Fruit fly (Drosophila melanogaster) whole organism, embryonic: ENCODE data around the gene odd.

ENCODE experiments used
- Blimp-1 ChIP-seq: fragments of 200-800 bp; sonication (Bioruptor generic); optimal IDR thresholded peaks from 3 replicates; lab custom pipeline; 2018; ENCODE audit warnings: missing biosample characterization, missing genetic modification characterization, mild to moderate bottlenecking, moderate library complexity, missing genetic modification reagents
- CG10565 ChIP-seq: fragments of 200-800 bp; sonication (Bioruptor generic); optimal IDR thresholded peaks from 3 replicates; lab custom pipeline; 2016; ENCODE audit warnings: missing biosample characterization, mild to moderate bottlenecking, missing genetic modification characterization
- CG10654 ChIP-seq: fragments of 200-800 bp; sonication (Bioruptor generic); optimal IDR thresholded peaks from 2 replicates; lab custom pipeline; 2016; ENCODE audit warnings: missing biosample characterization, missing genetic modification characterization
- CG11247 ChIP-seq: fragments of 200-800 bp; sonication (Bioruptor generic); IDR thresholded peaks from 2 replicates; pipeline ENCODE4 v1.3.6; 2022; ENCODE audit warnings: missing biosample characterization, missing genetic modification characterization
- CG1233 ChIP-seq: fragments of 200-800 bp; sonication (Bioruptor generic); optimal IDR thresholded peaks from 4 replicates; lab custom pipeline; 2018; ENCODE audit warnings: missing biosample characterization, mild to moderate bottlenecking, missing genetic modification characterization
- CG12744 ChIP-seq: fragments of 200-800 bp; sonication (Bioruptor generic); optimal IDR thresholded peaks from 2 replicates; lab custom pipeline; 2016; ENCODE audit warnings: missing biosample characterization, missing genetic modification characterization
- CG13775 ChIP-seq: fragments of 200-800 bp; sonication (Bioruptor generic); optimal IDR thresholded peaks from 3 replicates; lab custom pipeline; 2017; ENCODE audit warnings: missing biosample characterization, mild to moderate bottlenecking, missing genetic modification characterization
- CG15601 ChIP-seq: fragments of 200-800 bp; sonication (Bioruptor generic); optimal IDR thresholded peaks from 3 replicates; lab custom pipeline; 2019; ENCODE audit warnings: missing biosample characterization, mild to moderate bottlenecking, missing genetic modification characterization, moderate library complexity
- CG1647 ChIP-seq: fragments of 200-800 bp; sonication (Bioruptor generic); optimal IDR thresholded peaks from 3 replicates; lab custom pipeline; 2016; ENCODE audit warnings: missing biosample characterization, missing genetic modification characterization
- CG17361 ChIP-seq: fragments of 200-800 bp; sonication (Bioruptor generic); IDR thresholded peaks from 3 replicates; pipeline ENCODE4 v1.3.6; 2022; ENCODE audit warnings: missing biosample characterization, missing genetic modification characterization
- CG17385 ChIP-seq: fragments of 200-800 bp; sonication (Bioruptor generic); optimal IDR thresholded peaks from 3 replicates; lab custom pipeline; 2018; ENCODE audit warnings: missing biosample characterization, mild to moderate bottlenecking, missing genetic modification characterization
- CG2202 ChIP-seq: fragments of 200-800 bp; sonication (Bioruptor generic); optimal IDR thresholded peaks from 2 replicates; lab custom pipeline; 2018; ENCODE audit warnings: missing biosample characterization, mild to moderate bottlenecking, missing genetic modification characterization
- CG2875 ChIP-seq: fragments of 200-800 bp; sonication (Bioruptor generic); optimal IDR thresholded peaks from 2 replicates; lab custom pipeline; 2017; ENCODE audit warnings: missing biosample characterization, mild to moderate bottlenecking, missing genetic modification characterization, missing genetic modification reagents
- CG31388 ChIP-seq: fragments of 200-800 bp; sonication (Bioruptor generic); optimal IDR thresholded peaks from 2 replicates; lab custom pipeline; 2016; ENCODE audit warnings: missing biosample characterization, missing genetic modification characterization
- CG3163 ChIP-seq: fragments of 200-800 bp; sonication (Bioruptor generic); optimal IDR thresholded peaks from 3 replicates; lab custom pipeline; 2016; ENCODE audit warnings: missing biosample characterization, missing genetic modification characterization
- CG4360 ChIP-seq: fragments of 200-800 bp; sonication (Bioruptor generic); IDR thresholded peaks from 2 replicates; pipeline ENCODE4 v1.3.6; 2022; ENCODE audit warnings: missing biosample characterization, missing genetic modification characterization
- CG6683 ChIP-seq: fragments of 200-800 bp; sonication (Bioruptor generic); optimal IDR thresholded peaks from 2 replicates; lab custom pipeline; 2017; ENCODE audit warnings: missing biosample characterization, mild to moderate bottlenecking, missing genetic modification characterization, missing genetic modification reagents
- CG7928 ChIP-seq: fragments of 200-800 bp; sonication (Bioruptor generic); optimal IDR thresholded peaks from 2 replicates; lab custom pipeline; 2017; ENCODE audit warnings: missing biosample characterization, mild to moderate bottlenecking, missing genetic modification characterization
- CG7963 ChIP-seq: fragments of 200-800 bp; sonication (Bioruptor generic); IDR thresholded peaks from 3 replicates; pipeline ENCODE4 v1.3.6; 2022; ENCODE audit warnings: missing biosample characterization, missing genetic modification characterization; ENCODE audit not compliant: partially characterized antibody
- CG8478 ChIP-seq: fragments of >200 bp; optimal IDR thresholded peaks from 2 replicates; lab custom pipeline; 2018
- D19A ChIP-seq: fragments of 200-800 bp; optimal IDR thresholded peaks from 3 replicates; lab custom pipeline; 2019; ENCODE audit warnings: missing biosample characterization, mild to moderate bottlenecking, missing genetic modification characterization, moderate library complexity
- Gug ChIP-seq: fragments of 200-800 bp; sonication (Bioruptor generic); IDR thresholded peaks from 4 replicates; pipeline ENCODE4 v1.3.6; 2022; ENCODE audit warnings: missing biosample characterization, missing genetic modification characterization
- HmgD ChIP-seq: fragments of 200-800 bp; sonication (Bioruptor generic); optimal IDR thresholded peaks from 3 replicates; lab custom pipeline; 2016; ENCODE audit warnings: missing biosample characterization, missing genetic modification characterization
- Hmx ChIP-seq: fragments of 200-800 bp; sonication (Bioruptor generic); optimal IDR thresholded peaks from 2 replicates; lab custom pipeline; 2016; ENCODE audit warnings: missing biosample characterization, missing genetic modification characterization
- Hr51 ChIP-seq, 2 experiments: fragments of 200-800 bp; sonication (Bioruptor generic); optimal IDR thresholded peaks; 2 replicates in 1 of 2; 3 replicates in 1 of 2; lab custom pipeline; 2016 to 2018; ENCODE audit warnings: missing biosample characterization in 2 of 2, missing genetic modification characterization in 2 of 2, mild to moderate bottlenecking in 1 of 2, moderate library complexity in 1 of 2
- Lpt ChIP-seq: fragments of >200 bp; optimal IDR thresholded peaks from 2 replicates; lab custom pipeline; 2018; ENCODE audit warnings: missing biosample characterization, missing genetic modification characterization
- Nf-YB ChIP-seq: fragments of 200-800 bp; sonication (Bioruptor generic); optimal IDR thresholded peaks from 3 replicates; lab custom pipeline; 2019; ENCODE audit warnings: missing biosample characterization, mild to moderate bottlenecking, missing genetic modification characterization, moderate library complexity
- NfI ChIP-seq: fragments of 200-800 bp; sonication (Bioruptor generic); optimal IDR thresholded peaks from 3 replicates; lab custom pipeline; 2018; ENCODE audit warnings: missing biosample characterization, mild to moderate bottlenecking, missing genetic modification characterization, moderate library complexity
- ab ChIP-seq: fragments of 200-800 bp; sonication (Bioruptor generic); optimal IDR thresholded peaks from 2 replicates; lab custom pipeline; 2016; ENCODE audit warnings: missing biosample characterization, missing genetic modification characterization
- bowl ChIP-seq: fragments of 200-800 bp; sonication (Bioruptor generic); IDR thresholded peaks from 2 replicates; pipeline ENCODE4 v1.3.6; 2022; ENCODE audit warnings: missing biosample characterization, missing genetic modification characterization
- cad ChIP-seq: fragments of >200 bp; optimal IDR thresholded peaks from 2 replicates; lab custom pipeline; 2017; ENCODE audit warnings: missing biosample characterization, missing genetic modification characterization
- da ChIP-seq: fragments of 200-800 bp; sonication (Bioruptor generic); optimal IDR thresholded peaks from 2 replicates; lab custom pipeline; 2016; ENCODE audit warnings: missing biosample characterization, missing genetic modification characterization
- dmrt11E ChIP-seq: fragments of 200-800 bp; sonication (Bioruptor generic); optimal IDR thresholded peaks from 3 replicates; lab custom pipeline; 2018; ENCODE audit warnings: missing biosample characterization, mild to moderate bottlenecking, missing genetic modification characterization, moderate library complexity
- dpn ChIP-seq, 2 experiments: fragments of 200-800 bp; sonication (Bioruptor generic); optimal IDR thresholded peaks; 3 replicates each; lab custom pipeline; 2016; ENCODE audit warnings: missing biosample characterization in 2 of 2, missing genetic modification characterization in 2 of 2
- dysf ChIP-seq: fragments of 200-800 bp; sonication (Bioruptor generic); IDR thresholded peaks from 3 replicates; pipeline ENCODE4 v1.3.6; 2022; ENCODE audit warnings: missing biosample characterization, missing genetic modification characterization
- gro ChIP-seq: fragments of 200-800 bp; sonication (Bioruptor generic); optimal IDR thresholded peaks from 2 replicates; lab custom pipeline; 2016; ENCODE audit warnings: missing biosample characterization, missing genetic modification characterization
- gt ChIP-seq: fragments of 200-800 bp; sonication (Bioruptor generic); IDR thresholded peaks from 2 replicates; pipeline ENCODE4 v1.3.6; 2022; ENCODE audit warnings: missing biosample characterization, missing genetic modification characterization
- h ChIP-seq: fragments of >200 bp; optimal IDR thresholded peaks from 2 replicates; lab custom pipeline; 2017
- ham ChIP-seq: fragments of 200-800 bp; sonication (Bioruptor generic); IDR thresholded peaks from 2 replicates; pipeline ENCODE4 v1.3.6; 2022; ENCODE audit warnings: missing biosample characterization, missing genetic modification characterization
- jing ChIP-seq: fragments of 200-800 bp; sonication (Bioruptor generic); optimal IDR thresholded peaks from 2 replicates; lab custom pipeline; 2018; ENCODE audit warnings: missing biosample characterization, mild to moderate bottlenecking, missing genetic modification characterization
- lov ChIP-seq, 2 experiments: fragments of 200-800 bp in 1 of 2; fragments of >200 bp in 1 of 2; sonication (Bioruptor generic) in 1 of 2; IDR thresholded peaks in 1 of 2; optimal IDR thresholded peaks in 1 of 2; 2 replicates in 1 of 2; 3 replicates in 1 of 2; pipeline versions ENCODE4 v1.3.6 to Lab custom; 2017 to 2022; ENCODE audit warnings: missing biosample characterization in 1 of 2, missing genetic modification characterization in 1 of 2
- maf-S ChIP-seq: fragments of 200-800 bp; sonication (Bioruptor generic); optimal IDR thresholded peaks from 2 replicates; lab custom pipeline; 2016; ENCODE audit warnings: missing biosample characterization, missing genetic modification characterization
- nom ChIP-seq: fragments of 200-800 bp; sonication (Bioruptor generic); optimal IDR thresholded peaks from 2 replicates; lab custom pipeline; 2017; ENCODE audit warnings: missing biosample characterization, missing genetic modification characterization, mild to moderate bottlenecking, moderate library complexity, missing genetic modification reagents
- phol ChIP-seq: fragments of 200-800 bp; sonication (Bioruptor generic); optimal IDR thresholded peaks from 3 replicates; lab custom pipeline; 2018; ENCODE audit warnings: missing biosample characterization, mild to moderate bottlenecking, missing genetic modification characterization, moderate library complexity
- sc ChIP-seq, 3 experiments: fragments of >200 bp in 2 of 3; fragments of 200-800 bp in 1 of 3; sonication (Bioruptor generic) in 1 of 3; optimal IDR thresholded peaks; 2 replicates in 2 of 3; 3 replicates in 1 of 3; lab custom pipeline; 2017; ENCODE audit warnings: mild to moderate bottlenecking in 1 of 3, missing biosample characterization in 1 of 3, missing genetic modification characterization in 1 of 3, missing genetic modification reagents in 1 of 3
- sqz ChIP-seq: fragments of 200-800 bp; sonication (Bioruptor generic); optimal IDR thresholded peaks from 3 replicates; lab custom pipeline; 2018; ENCODE audit warnings: missing biosample characterization, mild to moderate bottlenecking, missing genetic modification characterization
- ssp ChIP-seq: fragments of 200-800 bp; sonication (Bioruptor generic); IDR thresholded peaks from 2 replicates; pipeline ENCODE4 v1.3.6; 2022; ENCODE audit warnings: missing biosample characterization, missing genetic modification characterization
- toy ChIP-seq: fragments of 200-800 bp; sonication (Bioruptor generic); IDR thresholded peaks from 2 replicates; pipeline ENCODE4 v1.3.6; 2022; ENCODE audit warnings: missing biosample characterization, missing genetic modification characterization
- zen2 ChIP-seq: fragments of 200-800 bp; sonication (Bioruptor generic); IDR thresholded peaks from 3 replicates; pipeline ENCODE4 v1.3.6; 2022; ENCODE audit warnings: missing biosample characterization, missing genetic modification characterization; ENCODE audit not compliant: partially characterized antibody
- zfh1 ChIP-seq: fragments of 200-800 bp; sonication (Bioruptor generic); IDR thresholded peaks from 3 replicates; pipeline ENCODE4 v1.3.6; 2022; ENCODE audit warnings: missing biosample characterization, missing genetic modification characterization
- zfh2 ChIP-seq: fragments of 200-800 bp; sonication (Bioruptor generic); optimal IDR thresholded peaks from 2 replicates; lab custom pipeline; 2016; ENCODE audit warnings: missing biosample characterization, missing genetic modification characterization

The odd gene

dm6 chr2L:3587286-3587685 lies 19.3 kb downstream of the odd start (continued):
- TF ChIP-seq sc (optimal IDR thresholded peaks at IDR 0.05; lab: Kevin White, UChicago) (no peak), sc (GFP tag; optimal IDR thresholded peaks at IDR 0.05; lab: Kevin White, UChicago) (no peak), CG6683 (no peak), CG17385 (GFP tag; lab: Kevin White, UChicago) (peak; percentile 28), zfh2 (GFP tag; lab: Kevin White, UChicago) (no peak), CG15601 (tag; lab: Kevin White, UChicago) (peak; percentile 52), phol (tag; lab: Kevin White, UChicago) (peak; percentile 54), ab (GFP tag; lab: Kevin White, UChicago) (no peak), dmrt11E (peak; percentile 83), CG7963 (GFP tag; lab: Robert Waterston, UW) (no peak), CG2202 (tag; lab: Kevin White, UChicago) (peak; percentile 39), CG13775 (peak; percentile 40), cad (GFP tag; lab: Kevin White, UChicago) (no peak), sqz (GFP tag; lab: Kevin White, UChicago) (no peak), CG31388 (no peak), NfI (GFP tag; lab: Kevin White, UChicago) (peak; percentile 11), toy (GFP tag; lab: Robert Waterston, UW) (no peak), nom (GFP tag; lab: Kevin White, UChicago) (no peak), da (GFP tag; lab: Kevin White, UChicago) (no peak), dpn (GFP tag; optimal IDR thresholded peaks at IDR 0.05; lab: Kevin White, UChicago) (peak; percentile 8 to 33), gro (GFP tag; lab: Kevin White, UChicago) (no peak), Hr51 (GFP tag; optimal IDR thresholded peaks at IDR 0.05; lab: Kevin White, UChicago) (no peak), maf-S (GFP tag; lab: Kevin White, UChicago) (no peak), CG11247 (GFP tag; lab: Robert Waterston, UW) (no peak), CG2875 (GFP tag; lab: Kevin White, UChicago) (peak; percentile 46), bowl (GFP tag; lab: Robert Waterston, UW) (no peak), CG4360 (no peak), CG1233 (GFP tag; lab: Kevin White, UChicago) (peak; percentile 33), zen2 (GFP tag; lab: Robert Waterston, UW) (no peak), HmgD (GFP tag; lab: Kevin White, UChicago) (no peak), CG8478 (lab: Kevin White, UChicago) (no peak), Gug (GFP tag; lab: Robert Waterston, UW) (no peak), ham (GFP tag; lab: Robert Waterston, UW) (no peak), Blimp-1 (GFP tag; lab: Kevin White, UChicago) (peak; percentile 57), Hmx (GFP tag; lab: Kevin White, UChicago) (no peak), CG3163 (GFP tag; lab: Kevin White, UChicago) (no peak), CG1647 (GFP tag; lab: Kevin White, UChicago) (no peak), CG10565 (GFP tag; lab: Kevin White, UChicago) (no peak), CG12744 (GFP tag; lab: Kevin White, UChicago) (no peak), dysf (GFP tag; lab: Robert Waterston, UW) (peak; percentile 49; the same call in 2 of the 3 replicates), lov (optimal IDR thresholded peaks at IDR 0.05; lab: Kevin White, UChicago) (no peak), lov (GFP tag; IDR thresholded peaks at IDR 0.05; lab: Robert Waterston, UW) (no peak), CG17361 (GFP tag; lab: Robert Waterston, UW) (peak; percentile 64), gt (GFP tag; lab: Robert Waterston, UW) (no peak), CG7928 (GFP tag; lab: Kevin White, UChicago) (no peak), CG10654 (peak; percentile 17), D19A (tag; lab: Kevin White, UChicago) (peak; percentile 39), Nf-YB (GFP tag; lab: Kevin White, UChicago) (peak; percentile 7), h (no peak), ssp (peak; percentile 27; the same call in 1 of the 2 replicates), jing (GFP tag; lab: Kevin White, UChicago) (peak; percentile 3), Lpt (GFP tag; lab: Kevin White, UChicago) (no peak), zfh1 (GFP tag; lab: Robert Waterston, UW) (peak; percentile 39; the same call in 1 of the 3 replicates)
